Worm (Caenorhabditis elegans) whole organism, L1 larva: ENCODE results near the gene citk-1.

ENCODE experiments used
- Y116A8C.19 ChIP-seq: sonication (generic microtip); optimal IDR thresholded peaks from 2 replicates; lab custom pipeline; 2016; ENCODE audit warnings: missing compliant biosample characterization, missing genetic modification characterization, borderline replicate concordance
- aha-1 ChIP-seq: fragments of 150-350 bp; optimal IDR thresholded peaks from 2 replicates; lab custom pipeline; 2014; ENCODE audit warnings: missing biosample characterization, missing genetic modification characterization
- blmp-1 ChIP-seq: fragments of 150-350 bp; optimal IDR thresholded peaks from 2 replicates; lab custom pipeline; 2014; ENCODE audit warnings: missing biosample characterization, missing genetic modification characterization
- ceh-63 ChIP-seq: fragments of 200-800 bp; sonication (Bioruptor generic); optimal IDR thresholded peaks from 2 replicates; lab custom pipeline; 2018; ENCODE audit warnings: mild to moderate bottlenecking, missing genetic modification characterization, missing compliant biosample characterization
- ceh-8 ChIP-seq: fragments of 200-800 bp; sonication (Bioruptor generic); optimal IDR thresholded peaks from 2 replicates; lab custom pipeline; 2018; ENCODE audit warnings: mild to moderate bottlenecking, missing genetic modification characterization, moderate library complexity, missing compliant biosample characterization
- ceh-82 ChIP-seq, 3 experiments: fragments of 150-350 bp in 1 of 3; sonication (generic microtip) in 2 of 3; optimal IDR thresholded peaks; 2 replicates each; lab custom pipeline; 2014 to 2017; ENCODE audit warnings: missing biosample characterization in 3 of 3, missing genetic modification characterization in 3 of 3
- ceh-88 ChIP-seq: fragments of 200-800 bp; sonication (Bioruptor generic); IDR thresholded peaks from 2 replicates; pipeline ENCODE4 v1.3.6; 2022; ENCODE audit warnings: missing genetic modification characterization, missing compliant biosample characterization
- efl-1 ChIP-seq, 4 experiments: fragments of 150-350 bp; optimal IDR thresholded peaks in 3 of 4; peaks in 1 of 4; 1 replicate in 1 of 4; 2 replicates in 3 of 4; lab custom pipeline; 2014; ENCODE audit warnings: missing biosample characterization in 2 of 4, missing genetic modification characterization in 2 of 4, missing genetic modification reagents in 2 of 4
- efl-3 ChIP-seq: fragments of 200-800 bp; sonication (Bioruptor generic); optimal IDR thresholded peaks from 2 replicates; lab custom pipeline; 2018; ENCODE audit warnings: mild to moderate bottlenecking, missing genetic modification characterization, missing compliant biosample characterization
- egl-13 ChIP-seq: sonication (generic microtip); optimal IDR thresholded peaks from 2 replicates; lab custom pipeline; 2016; ENCODE audit warnings: missing genotype, missing genetic modification reagents, missing genetic modification characterization, missing compliant biosample characterization
- egl-27 ChIP-seq, 2 experiments: fragments of 150-350 bp in 1 of 2; sonication (generic microtip); optimal IDR thresholded peaks; 3 replicates each; lab custom pipeline; 2017 to 2018; ENCODE audit warnings: missing biosample characterization in 2 of 2, missing genetic modification characterization in 2 of 2, missing genetic modification reagents in 2 of 2
- ets-5 ChIP-seq: fragments of 200-800 bp; sonication (Bioruptor generic); IDR thresholded peaks from 2 replicates; pipeline ENCODE4 v1.3.6; 2022; ENCODE audit warnings: missing genetic modification characterization, missing compliant biosample characterization
- fkh-8 ChIP-seq: sonication (generic microtip); optimal IDR thresholded peaks from 2 replicates; lab custom pipeline; 2016; ENCODE audit warnings: mild to moderate bottlenecking, missing genetic modification characterization, missing compliant biosample characterization
- grh-1 ChIP-seq: fragments of 200-800 bp; sonication (Bioruptor generic); IDR thresholded peaks from 2 replicates; pipeline ENCODE4 v1.3.6; 2022; ENCODE audit warnings: missing genetic modification reagents, missing genetic modification characterization, missing compliant biosample characterization
- hlh-17 ChIP-seq: fragments of 200-800 bp; sonication (Bioruptor generic); optimal IDR thresholded peaks from 2 replicates; lab custom pipeline; 2018; ENCODE audit warnings: missing genetic modification characterization, mild to moderate bottlenecking, missing compliant biosample characterization, moderate library complexity, borderline replicate concordance
- irx-1 ChIP-seq: sonication (generic microtip); optimal IDR thresholded peaks from 2 replicates; lab custom pipeline; 2016; ENCODE audit warnings: missing genetic modification characterization, missing compliant biosample characterization
- lin-14 ChIP-seq: fragments of 200-800 bp; sonication (Bioruptor generic); optimal IDR thresholded peaks from 2 replicates; lab custom pipeline; 2018; ENCODE audit warnings: mild to moderate bottlenecking, missing genetic modification characterization, moderate library complexity, missing compliant biosample characterization
- lin-35 ChIP-seq, 2 experiments: fragments of 150-350 bp; optimal IDR thresholded peaks; 2 replicates each; lab custom pipeline; 2014; ENCODE audit warnings: missing biosample characterization in 2 of 2, missing genetic modification characterization in 2 of 2, missing genetic modification reagents in 2 of 2
- nhr-47 ChIP-seq: sonication (generic microtip); optimal IDR thresholded peaks from 2 replicates; lab custom pipeline; 2016; ENCODE audit warnings: mild to moderate bottlenecking, missing genetic modification characterization, moderate library complexity, missing compliant biosample characterization
- nhr-85 ChIP-seq: sonication (generic microtip); peaks from one replicate; lab custom pipeline; 2016; ENCODE audit warnings: missing genetic modification characterization, inconsistent platforms, missing compliant biosample characterization
- rnt-1 ChIP-seq: sonication (generic microtip); optimal IDR thresholded peaks from 2 replicates; lab custom pipeline; 2016; ENCODE audit warnings: mild to moderate bottlenecking, missing genetic modification characterization, moderate library complexity, missing compliant biosample characterization
- tbx-2 ChIP-seq: sonication (generic microtip); optimal IDR thresholded peaks from 2 replicates; lab custom pipeline; 2016; ENCODE audit warnings: missing genetic modification characterization, missing compliant biosample characterization
- unc-98 ChIP-seq: fragments of 200-800 bp; sonication (Bioruptor generic); IDR thresholded peaks from 2 replicates; pipeline ENCODE4 v1.3.6; 2022; ENCODE audit warnings: missing genetic modification characterization, missing compliant biosample characterization
- vab-15 ChIP-seq: sonication (generic microtip); optimal IDR thresholded peaks from 2 replicates; lab custom pipeline; 2017; ENCODE audit warnings: missing genotype, mild to moderate bottlenecking, missing genetic modification characterization, missing compliant biosample characterization
- zag-1 ChIP-seq: fragments of 150-350 bp; optimal IDR thresholded peaks from 2 replicates; lab custom pipeline; 2014; ENCODE audit warnings: missing biosample characterization, missing genetic modification characterization

citk-1 gene

DNA sequence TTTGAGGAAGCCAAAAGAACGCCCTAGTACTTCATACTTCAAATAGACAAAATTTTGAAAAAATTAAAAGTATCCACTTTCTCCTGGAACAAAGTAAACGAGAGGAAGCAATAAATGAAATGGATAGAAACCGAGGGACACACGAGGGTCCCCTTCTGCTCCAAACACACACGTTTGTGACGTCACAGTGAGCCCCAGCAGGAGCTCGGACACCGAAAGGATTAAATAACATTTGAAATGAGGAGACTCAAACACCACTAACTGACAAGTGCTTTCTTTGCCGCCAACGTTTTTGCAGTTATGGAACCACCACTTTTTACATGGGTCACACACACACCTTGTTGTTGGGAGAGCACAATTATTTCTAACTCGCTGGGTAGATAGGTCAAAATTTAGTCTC, 5.2 kb upstream of the citk-1 start (continued):
- TF ChIP-seq zag-1 (tag; lab: Kevin White, UChicago) (no peak), rnt-1 (tag; lab: Kevin White, UChicago) (peak; percentile 69), nhr-47 (tag; lab: Kevin White, UChicago) (peak; percentile 6), irx-1 (tag; lab: Kevin White, UChicago) (no peak), ceh-8 (GFP tag; lab: Kevin White, UChicago) (no peak)

DNA sequence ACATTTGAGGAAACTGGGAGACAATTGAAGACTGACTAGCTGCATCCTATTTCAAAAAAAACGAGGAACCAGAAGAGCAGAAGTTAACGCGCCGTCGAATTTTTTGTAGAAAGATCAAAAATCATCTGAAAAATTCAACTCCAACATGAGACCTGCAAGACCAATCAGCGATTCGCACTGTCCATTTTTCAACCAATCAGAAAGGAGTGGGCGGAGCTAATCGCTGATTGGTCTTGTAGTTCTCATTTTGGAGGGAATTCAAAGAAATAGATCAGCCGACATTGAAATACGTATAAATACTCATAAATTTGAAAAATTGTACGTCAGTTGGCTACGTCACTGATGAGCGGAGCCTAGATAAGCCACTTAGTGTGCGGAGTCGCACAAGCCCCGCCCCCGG, 1.1 kb upstream of the citk-1 start:
- no peak for TF ChIP-seq fkh-8
- TF ChIP-seq efl-1 (optimal IDR thresholded peaks at IDR 0.05; lab: Kevin White, UChicago): no peak
- TF ChIP-seq efl-1 (GFP tag; optimal IDR thresholded peaks at IDR 0.05 in 1 of 2; lab: Kevin White, UChicago): peak; percentile 21 to 81

DNA sequence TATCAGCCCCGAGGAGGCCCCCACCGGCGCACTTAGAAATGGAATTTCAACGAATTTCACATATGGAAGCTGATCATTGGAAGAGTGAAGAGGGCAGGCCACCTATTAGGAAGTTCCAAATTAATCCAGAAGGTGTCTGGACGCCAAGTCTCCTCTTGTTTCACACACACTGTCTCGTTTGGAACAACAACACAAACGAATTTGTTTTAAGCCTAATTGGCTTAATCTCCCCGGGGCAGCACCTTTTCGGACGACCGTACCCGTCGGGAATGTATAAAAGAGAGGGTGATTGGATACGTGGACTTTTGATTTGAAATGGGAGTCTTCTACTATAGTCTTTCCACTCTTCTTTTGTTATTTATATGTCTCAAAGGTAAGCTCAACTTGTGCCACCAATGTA, 7.3 kb downstream of the citk-1 start, which contains the start of gene mltn-3:
TSS of gene mltn-3 (plus strand) at position 301 of the 400 bp plus-strand sequence.
- TF ChIP-seq lin-35 (GFP tag; optimal IDR thresholded peaks at IDR 0.05; lab: Kevin White, UChicago) (no peak), efl-3 (GFP tag; lab: Kevin White, UChicago) (no peak)

- TF ChIP-seq efl-1 (optimal IDR thresholded peaks at IDR 0.05; lab: Kevin White, UChicago) (no peak), efl-1 (GFP tag; optimal IDR thresholded peaks at IDR 0.05 in 1 of 2; lab: Kevin White, UChicago) (peak in 1 of 2 experiments; percentile 84), ceh-88 (GFP tag; lab: Robert Waterston, UW) (no peak)
Observed at ce11 chrII:13919100-13919499, 10.4 kb downstream of the citk-1 start.

DNA sequence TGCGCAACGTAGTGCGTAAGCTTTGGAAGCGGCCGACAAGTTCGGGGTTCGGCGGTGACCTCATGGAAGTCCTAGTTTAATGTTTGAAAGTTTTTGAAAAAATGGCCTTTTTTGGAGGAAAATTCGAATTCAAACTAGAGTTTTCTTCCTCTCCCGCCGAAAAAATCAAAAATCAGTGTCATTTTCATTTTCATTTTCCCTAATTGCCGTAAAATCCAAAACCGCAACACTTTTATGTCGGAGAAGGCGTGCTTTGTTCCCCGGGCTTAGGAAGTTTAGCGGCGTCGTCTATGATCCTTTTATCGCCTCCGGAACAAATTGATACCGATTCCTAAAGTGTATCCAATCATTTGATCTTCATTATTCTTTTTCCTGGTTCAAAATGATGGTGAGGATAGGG, 16.2 kb downstream of the citk-1 start, which contains the start of gene mltn-5:
TSS of gene mltn-5 (plus strand) at position 301 of the 400 bp plus-strand sequence.
- TF ChIP-seq aha-1 (tag; lab: Kevin White, UChicago) (no peak), blmp-1 (peak; percentile 1)

- TF ChIP-seq ceh-82 (tag; optimal IDR thresholded peaks at IDR 0.05; lab: Kevin White, UChicago): no peak
Observed at ce11 chrII:13931944-13932343, 23.2 kb downstream of the citk-1 start, which contains the start of gene hot-3. Gene hot-3 (minus strand): TSS chrII:13932044.

DNA sequence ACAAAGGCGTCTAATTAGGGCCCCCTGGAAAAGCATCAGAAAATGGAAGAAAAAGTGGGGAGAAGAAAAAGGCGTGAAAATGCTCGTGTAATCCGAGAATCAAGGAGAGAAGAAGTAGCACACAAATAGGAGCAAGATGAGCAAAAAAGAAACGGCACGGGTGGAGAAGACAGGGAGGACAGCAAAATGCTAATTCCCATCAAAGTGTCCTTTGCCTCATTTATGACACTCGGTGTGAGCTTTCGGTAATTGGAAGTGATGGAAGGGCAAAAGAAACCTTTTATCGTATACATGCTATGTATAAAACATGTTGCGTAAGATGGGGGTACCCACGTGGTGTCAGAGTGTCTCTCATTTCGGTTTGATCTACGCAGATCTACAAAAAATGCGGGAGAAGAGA, 24.8 kb downstream of the citk-1 start:
- no peak for TF ChIP-seq efl-1 (optimal IDR thresholded peaks at IDR 0.05; lab: Kevin White, UChicago)
- TF ChIP-seq efl-1 (GFP tag; optimal IDR thresholded peaks at IDR 0.05 in 1 of 2; lab: Kevin White, UChicago): peak in 1 of 2 experiments; percentile 61
- TF ChIP-seq nhr-85: no peak
- no peak for TF ChIP-seq unc-98
- TF ChIP-seq ceh-8 (GFP tag; lab: Kevin White, UChicago): peak; percentile 56
- peak; percentile 76 for TF ChIP-seq ceh-63 (GFP tag; lab: Kevin White, UChicago)
- peak; percentile 47 for TF ChIP-seq lin-14 (GFP tag; lab: Kevin White, UChicago)

DNA sequence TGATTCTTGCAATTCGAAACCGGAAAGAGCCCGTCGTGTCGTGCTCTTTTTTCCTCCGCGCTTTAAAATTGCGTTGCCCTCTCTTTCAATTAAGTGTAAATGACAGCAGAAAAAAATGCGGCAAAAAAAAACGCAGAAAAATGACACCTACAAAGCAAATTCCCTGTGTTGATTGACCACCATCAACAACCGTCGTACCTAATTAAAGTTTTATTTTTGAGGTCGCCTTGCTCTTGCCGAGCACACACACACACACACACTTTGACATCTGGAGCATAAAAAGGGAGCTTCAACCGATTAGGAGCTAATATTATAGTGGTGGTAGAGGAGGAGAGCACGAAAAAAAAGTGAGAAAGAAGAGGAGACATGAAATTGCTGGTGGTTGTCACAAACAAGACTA, 27.2 kb downstream of the citk-1 start:
- TF ChIP-seq efl-1 (optimal IDR thresholded peaks at IDR 0.05; lab: Kevin White, UChicago) (no peak), efl-1 (GFP tag; optimal IDR thresholded peaks at IDR 0.05 in 1 of 2; lab: Kevin White, UChicago) (peak in 1 of 2 experiments; percentile 78), tbx-2 (tag; lab: Kevin White, UChicago) (no peak), egl-13 (tag; lab: Kevin White, UChicago) (peak; percentile 17), irx-1 (tag; lab: Kevin White, UChicago) (no peak), vab-15 (no peak), hlh-17 (GFP tag; lab: Kevin White, UChicago) (no peak), nhr-85 (no peak), zag-1 (tag; lab: Kevin White, UChicago) (no peak), lin-14 (GFP tag; lab: Kevin White, UChicago) (peak; percentile 55), ets-5 (GFP tag; lab: Robert Waterston, UW) (no peak), egl-27 (tag; optimal IDR thresholded peaks at IDR 0.05; lab: Kevin White, UChicago) (no peak), Y116A8C.19 (no peak), efl-3 (GFP tag; lab: Kevin White, UChicago) (no peak), ceh-8 (GFP tag; lab: Kevin White, UChicago) (peak; percentile 52), grh-1 (GFP tag; lab: Robert Waterston, UW) (no peak)
- TF ChIP-seq, all 84 proteins: peak for 4
